Fruit fly (Drosophila melanogaster) whole organism, embryonic: Measurements from ENCODE around the gene GatB.

Source experiments
- Bgb ChIP-seq: fragments of 200-800 bp; sonication (Bioruptor generic); IDR thresholded peaks from 2 replicates; pipeline ENCODE4 v1.3.6; 2022; ENCODE audit warnings: missing biosample characterization, missing genetic modification characterization; ENCODE audit not compliant: partially characterized antibody
- CG10979 ChIP-seq: fragments of 200-800 bp; sonication (Bioruptor generic); optimal IDR thresholded peaks from 2 replicates; lab custom pipeline; 2018; ENCODE audit warnings: missing biosample characterization, mild to moderate bottlenecking, missing genetic modification characterization, moderate library complexity
- CG12155 ChIP-seq: fragments of 200-800 bp; sonication (Bioruptor generic); optimal IDR thresholded peaks from 3 replicates; lab custom pipeline; 2016; ENCODE audit warnings: missing biosample characterization, missing genetic modification characterization
- CG13287 ChIP-seq: fragments of 200-800 bp; sonication (Bioruptor generic); IDR thresholded peaks from 2 replicates; pipeline ENCODE4 v1.3.6; 2022; ENCODE audit warnings: missing biosample characterization, missing genetic modification characterization; ENCODE audit not compliant: partially characterized antibody
- CG14667 ChIP-seq: fragments of 200-800 bp; sonication (Bioruptor generic); IDR thresholded peaks from 2 replicates; pipeline ENCODE4 v1.3.6; 2022; ENCODE audit warnings: missing biosample characterization, missing genetic modification characterization
- CG2678 ChIP-seq: fragments of 200-800 bp; sonication (Bioruptor generic); optimal IDR thresholded peaks from 3 replicates; lab custom pipeline; 2019; ENCODE audit warnings: missing biosample characterization, mild to moderate bottlenecking, missing genetic modification characterization, moderate library complexity
- CG30431 ChIP-seq: fragments of 200-800 bp; sonication (Bioruptor generic); optimal IDR thresholded peaks from 2 replicates; lab custom pipeline; 2017; ENCODE audit warnings: missing biosample characterization, missing genetic modification characterization
- CG4404 ChIP-seq: fragments of 200-800 bp; sonication (Bioruptor generic); IDR thresholded peaks from 2 replicates; pipeline ENCODE4 v1.3.6; 2022; ENCODE audit warnings: missing biosample characterization, missing genetic modification characterization
- CG6765 ChIP-seq: fragments of 200-800 bp; sonication (Bioruptor generic); optimal IDR thresholded peaks from 3 replicates; lab custom pipeline; 2017; ENCODE audit warnings: missing biosample characterization, mild to moderate bottlenecking, missing genetic modification characterization
- CG7357 ChIP-seq: fragments of 200-800 bp; sonication (Bioruptor generic); IDR thresholded peaks from 3 replicates; pipeline ENCODE4 v1.3.6; 2022; ENCODE audit warnings: missing biosample characterization, missing genetic modification characterization
- CG7372 ChIP-seq: fragments of 200-800 bp; sonication (Bioruptor generic); IDR thresholded peaks from 2 replicates; pipeline ENCODE4 v1.3.6; 2022; ENCODE audit warnings: missing biosample characterization, missing genetic modification characterization
- CG7556 ChIP-seq: fragments of 200-800 bp; sonication (Bioruptor generic); optimal IDR thresholded peaks from 2 replicates; lab custom pipeline; 2017; ENCODE audit warnings: missing biosample characterization, mild to moderate bottlenecking, missing genetic modification characterization
- CG8290 ChIP-seq, 3 experiments: fragments of 200-800 bp; sonication (Bioruptor generic); optimal IDR thresholded peaks; 2 replicates each; lab custom pipeline; 2016 to 2019; ENCODE audit warnings: missing biosample characterization in 3 of 3, missing genetic modification characterization in 3 of 3, mild to moderate bottlenecking in 2 of 3, moderate library complexity in 1 of 3
- CG8359 ChIP-seq: fragments of 200-800 bp; sonication (Bioruptor generic); optimal IDR thresholded peaks from 2 replicates; lab custom pipeline; 2017; ENCODE audit warnings: missing biosample characterization, mild to moderate bottlenecking, missing genetic modification characterization, borderline replicate concordance
- CG9817 ChIP-seq: fragments of 200-800 bp; sonication (Bioruptor generic); optimal IDR thresholded peaks from 2 replicates; lab custom pipeline; 2018; ENCODE audit warnings: missing biosample characterization, mild to moderate bottlenecking, missing genetic modification characterization, moderate library complexity
- CkIIα-i1 ChIP-seq: fragments of 200-800 bp; sonication (Bioruptor generic); IDR thresholded peaks from 2 replicates; pipeline ENCODE4 v1.3.6; 2022; ENCODE audit warnings: missing biosample characterization, missing genetic modification characterization
- Deaf1 ChIP-seq: fragments of 200-800 bp; optimal IDR thresholded peaks from 3 replicates; lab custom pipeline; 2019; ENCODE audit warnings: missing biosample characterization, mild to moderate bottlenecking, missing genetic modification characterization, moderate library complexity
- Dek ChIP-seq: fragments of 200-800 bp; sonication (Bioruptor generic); optimal IDR thresholded peaks from 3 replicates; lab custom pipeline; 2019; ENCODE audit warnings: missing biosample characterization, mild to moderate bottlenecking, missing genetic modification characterization, moderate library complexity
- HLH54F ChIP-seq: fragments of 200-800 bp; sonication (Bioruptor generic); optimal IDR thresholded peaks from 3 replicates; lab custom pipeline; 2016; ENCODE audit warnings: missing biosample characterization, missing genetic modification characterization
- Hr39 ChIP-seq: fragments of >200 bp; optimal IDR thresholded peaks from 2 replicates; lab custom pipeline; 2017
- Hr78 ChIP-seq, 2 experiments: fragments of 200-800 bp in 1 of 2; fragments of >200 bp in 1 of 2; sonication (Bioruptor generic) in 1 of 2; optimal IDR thresholded peaks; 2 replicates each; lab custom pipeline; 2017 to 2019; ENCODE audit warnings: missing biosample characterization in 2 of 2, missing genetic modification characterization in 2 of 2, mild to moderate bottlenecking in 1 of 2, moderate library complexity in 1 of 2
- Max ChIP-seq: fragments of 200-800 bp; sonication (Bioruptor generic); optimal IDR thresholded peaks from 2 replicates; lab custom pipeline; 2016; ENCODE audit warnings: missing biosample characterization, mild to moderate bottlenecking, missing genetic modification characterization
- Mes4 ChIP-seq: fragments of 200-800 bp; sonication (Bioruptor generic); optimal IDR thresholded peaks from 2 replicates; lab custom pipeline; 2016; ENCODE audit warnings: missing biosample characterization, missing genetic modification characterization
- Opbp ChIP-seq: fragments of 200-800 bp; sonication (Bioruptor generic); IDR thresholded peaks from 3 replicates; pipeline ENCODE4 v1.3.6; 2022; ENCODE audit warnings: missing biosample characterization, missing genetic modification characterization; ENCODE audit not compliant: partially characterized antibody
- Ptx1 ChIP-seq: fragments of 200-800 bp; sonication (Bioruptor generic); IDR thresholded peaks from 2 replicates; pipeline ENCODE4 v1.3.6; 2022; ENCODE audit warnings: missing biosample characterization, missing genetic modification characterization
- Ssrp ChIP-seq: fragments of 200-800 bp; sonication (Bioruptor generic); optimal IDR thresholded peaks from 2 replicates; lab custom pipeline; 2018; ENCODE audit warnings: missing biosample characterization, mild to moderate bottlenecking, missing genetic modification characterization, moderate library complexity
- bbx ChIP-seq: fragments of 200-800 bp; sonication (Bioruptor generic); IDR thresholded peaks from 2 replicates; pipeline ENCODE4 v1.3.6; 2022; ENCODE audit warnings: missing biosample characterization, missing genetic modification characterization; ENCODE audit not compliant: partially characterized antibody
- bigmax ChIP-seq: fragments of 200-800 bp; sonication (Bioruptor generic); optimal IDR thresholded peaks from 2 replicates; lab custom pipeline; 2018; ENCODE audit warnings: missing biosample characterization, mild to moderate bottlenecking, missing genetic modification characterization
- bowl ChIP-seq: fragments of 200-800 bp; sonication (Bioruptor generic); IDR thresholded peaks from 2 replicates; pipeline ENCODE4 v1.3.6; 2022; ENCODE audit warnings: missing biosample characterization, missing genetic modification characterization
- cad ChIP-seq: fragments of >200 bp; optimal IDR thresholded peaks from 2 replicates; lab custom pipeline; 2017; ENCODE audit warnings: missing biosample characterization, missing genetic modification characterization
- chinmo ChIP-seq: fragments of 200-800 bp; sonication (Bioruptor generic); IDR thresholded peaks from 4 replicates; pipeline ENCODE4 v1.3.6; 2022; ENCODE audit warnings: missing biosample characterization, missing genetic modification characterization; ENCODE audit not compliant: partially characterized antibody
- dmrt99B ChIP-seq: fragments of 200-800 bp; sonication (Bioruptor generic); optimal IDR thresholded peaks from 2 replicates; lab custom pipeline; 2018; ENCODE audit warnings: missing biosample characterization, mild to moderate bottlenecking, missing genetic modification characterization, moderate library complexity
- dysf ChIP-seq: fragments of 200-800 bp; sonication (Bioruptor generic); IDR thresholded peaks from 3 replicates; pipeline ENCODE4 v1.3.6; 2022; ENCODE audit warnings: missing biosample characterization, missing genetic modification characterization
- fd96Cb ChIP-seq: fragments of 200-800 bp; sonication (Bioruptor generic); optimal IDR thresholded peaks from 2 replicates; lab custom pipeline; 2018; ENCODE audit warnings: missing biosample characterization, mild to moderate bottlenecking, missing genetic modification characterization, moderate library complexity
- gsb-n ChIP-seq: fragments of 200-800 bp; sonication (Bioruptor generic); optimal IDR thresholded peaks from 3 replicates; lab custom pipeline; 2018; ENCODE audit warnings: missing biosample characterization, mild to moderate bottlenecking, missing genetic modification characterization
- her ChIP-seq: fragments of 200-800 bp; sonication (Bioruptor generic); optimal IDR thresholded peaks from 2 replicates; lab custom pipeline; 2016; ENCODE audit warnings: missing biosample characterization, missing genetic modification characterization
- hth ChIP-seq: fragments of >200 bp; optimal IDR thresholded peaks from 2 replicates; lab custom pipeline; 2017; ENCODE audit warnings: inconsistent platforms
- kah ChIP-seq: fragments of 200-800 bp; sonication (Bioruptor generic); optimal IDR thresholded peaks from 2 replicates; lab custom pipeline; 2018; ENCODE audit warnings: missing biosample characterization, mild to moderate bottlenecking, missing genetic modification characterization
- lmd ChIP-seq: fragments of 200-800 bp; sonication (Bioruptor generic); IDR thresholded peaks from 2 replicates; pipeline ENCODE4 v1.3.6; 2022; ENCODE audit warnings: missing biosample characterization, missing genetic modification characterization
- mld ChIP-seq: fragments of 200-800 bp; sonication (Bioruptor generic); IDR thresholded peaks from 3 replicates; pipeline ENCODE4 v1.3.6; 2022; ENCODE audit warnings: missing biosample characterization, missing genetic modification characterization; ENCODE audit not compliant: partially characterized antibody
- onecut ChIP-seq: fragments of 200-800 bp; sonication (Bioruptor generic); IDR thresholded peaks from 2 replicates; pipeline ENCODE4 v1.3.6; 2022; ENCODE audit warnings: missing biosample characterization, missing genetic modification characterization
- shn ChIP-seq: fragments of 200-800 bp; sonication (Bioruptor generic); optimal IDR thresholded peaks from 3 replicates; lab custom pipeline; 2016; ENCODE audit warnings: missing biosample characterization, missing genetic modification characterization
- sna ChIP-seq: fragments of 200-800 bp; sonication (Bioruptor generic); IDR thresholded peaks from 2 replicates; pipeline ENCODE4 v1.3.6; 2022; ENCODE audit warnings: missing biosample characterization, missing genetic modification characterization; ENCODE audit not compliant: partially characterized antibody
- tap ChIP-seq: fragments of 200-800 bp; optimal IDR thresholded peaks from 3 replicates; lab custom pipeline; 2019; ENCODE audit warnings: missing biosample characterization, mild to moderate bottlenecking, missing genetic modification characterization, moderate library complexity
- tll ChIP-seq, 2 experiments: fragments of 200-800 bp in 1 of 2; fragments of >200 bp in 1 of 2; sonication (Bioruptor generic) in 1 of 2; optimal IDR thresholded peaks; 2 replicates each; lab custom pipeline; 2017 to 2019; ENCODE audit warnings: missing biosample characterization in 2 of 2, missing genetic modification characterization in 2 of 2, mild to moderate bottlenecking in 1 of 2, moderate library complexity in 1 of 2
- trh ChIP-seq: fragments of 200-800 bp; sonication (Bioruptor generic); optimal IDR thresholded peaks from 2 replicates; lab custom pipeline; 2016; ENCODE audit warnings: missing biosample characterization, missing genetic modification characterization
- ttk ChIP-seq: fragments of 200-800 bp; sonication (Bioruptor generic); IDR thresholded peaks from 2 replicates; pipeline ENCODE4 v2.1.2; 2022; ENCODE audit warnings: missing biosample characterization, missing genetic modification characterization
- unpg ChIP-seq: fragments of 200-800 bp; sonication (Bioruptor generic); optimal IDR thresholded peaks from 3 replicates; lab custom pipeline; 2018; ENCODE audit warnings: missing biosample characterization, mild to moderate bottlenecking, missing genetic modification characterization, moderate library complexity
- vfl ChIP-seq: fragments of 200-800 bp; sonication (Bioruptor generic); optimal IDR thresholded peaks from 2 replicates; lab custom pipeline; 2016; ENCODE audit warnings: missing biosample characterization, missing genetic modification characterization

GatB gene

DNA sequence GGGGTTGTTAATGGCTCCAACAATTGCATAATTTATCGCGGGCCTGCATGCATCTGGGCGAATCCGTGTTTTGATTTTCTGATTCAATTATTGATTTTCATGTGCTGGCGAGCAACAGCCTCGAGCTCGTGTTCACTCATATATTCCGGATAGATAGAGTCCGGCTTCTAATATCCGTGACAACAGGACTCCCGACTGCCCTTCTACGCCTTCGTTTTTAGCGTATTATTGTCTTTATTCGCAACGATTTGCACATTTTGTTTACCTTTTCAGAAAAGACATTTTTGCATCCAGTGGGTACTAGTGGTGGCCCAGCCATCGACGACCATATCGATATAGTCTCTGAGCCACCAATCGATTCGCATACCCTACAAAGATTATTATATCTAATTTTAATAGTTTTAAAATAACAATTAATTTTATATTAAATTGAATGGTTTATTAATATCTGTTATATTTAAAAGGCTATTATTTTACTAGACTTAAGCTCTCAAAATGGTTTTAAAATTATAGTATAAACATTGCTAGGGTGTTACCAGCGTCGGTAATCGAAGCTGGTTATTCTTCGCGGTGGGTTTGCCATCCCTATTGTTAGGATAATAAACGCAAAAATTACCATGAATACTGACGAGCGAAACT, 31.2 kb upstream of the GatB start, which contains the start of the genes Myo95E and TBC1d7 (continued):
- TF ChIP-seq CG8359 = no peak
- TF ChIP-seq cad = no peak
- TF ChIP-seq trh (GFP tag; lab: Kevin White, UChicago) = peak; percentile 71
- TF ChIP-seq CG30431 (GFP tag; lab: Kevin White, UChicago) = peak; percentile 75
- TF ChIP-seq her (GFP tag; lab: Kevin White, UChicago) = no peak
- no peak for TF ChIP-seq Hr78 (GFP tag; optimal IDR thresholded peaks at IDR 0.05; lab: Kevin White, UChicago)
- TF ChIP-seq gsb-n (tag; lab: Kevin White, UChicago) = no peak
- TF ChIP-seq bbx = peak; percentile 42
- peak; percentile 45; the same call in 1 of the 2 replicates for TF ChIP-seq Bgb (GFP tag; lab: Robert Waterston, UW)
- TF ChIP-seq CG9817 (tag; lab: Kevin White, UChicago) = peak; percentile 83
- peak; percentile 86 for TF ChIP-seq Ssrp
- TF ChIP-seq CG8290 (GFP tag; optimal IDR thresholded peaks at IDR 0.05; lab: Kevin White, UChicago) = no peak
- no peak for TF ChIP-seq CG8290 (tag; optimal IDR thresholded peaks at IDR 0.05; lab: Kevin White, UChicago)
- peak; percentile 92 for TF ChIP-seq ttk (GFP tag; lab: Robert Waterston, UW)
- no peak for TF ChIP-seq bigmax (GFP tag; lab: Kevin White, UChicago)
- no peak for TF ChIP-seq tll (GFP tag; optimal IDR thresholded peaks at IDR 0.05; lab: Kevin White, UChicago)
- peak; percentile 82 for TF ChIP-seq CG13287 (GFP tag; lab: Robert Waterston, UW)
- TF ChIP-seq onecut (GFP tag; lab: Robert Waterston, UW) = peak; percentile 80
- TF ChIP-seq CG4404 (GFP tag; lab: Robert Waterston, UW) = peak; percentile 91
- TF ChIP-seq Hr39 (lab: Kevin White, UChicago) = no peak
- TF ChIP-seq Deaf1 (tag; lab: Kevin White, UChicago) = no peak
- TF ChIP-seq HLH54F (GFP tag; lab: Kevin White, UChicago) = peak; percentile 33
- TF ChIP-seq shn = peak; percentile 15
- no peak for TF ChIP-seq dmrt99B (tag; lab: Kevin White, UChicago)
- peak; percentile 90 for TF ChIP-seq CG7372 (GFP tag; lab: Robert Waterston, UW)
- TF ChIP-seq mld (GFP tag; lab: Robert Waterston, UW) = no peak
- TF ChIP-seq fd96Cb (tag; lab: Kevin White, UChicago) = peak; percentile 90
- peak; percentile 10 for TF ChIP-seq CG6765 (GFP tag; lab: Kevin White, UChicago)
- peak; percentile 98 for TF ChIP-seq Ptx1 (GFP tag; lab: Robert Waterston, UW)
- no peak for TF ChIP-seq chinmo
- no peak for TF ChIP-seq hth (lab: Kevin White, UChicago)
- 0 out of 2 replicates have a peak, but pooled peaks have one; percentile 31 for TF ChIP-seq CkIIα-i1 (GFP tag; lab: Robert Waterston, UW)
- peak; percentile 95 for TF ChIP-seq CG14667
- peak; percentile 86 for TF ChIP-seq CG10979 (tag; lab: Kevin White, UChicago)
- peak; percentile 85 for TF ChIP-seq Max (GFP tag; lab: Kevin White, UChicago)
- TF ChIP-seq CG7357 (GFP tag; lab: Robert Waterston, UW) = peak; percentile 89
- TF ChIP-seq CG2678 (tag; lab: Kevin White, UChicago) = peak; percentile 92
- TF ChIP-seq bowl (GFP tag; lab: Robert Waterston, UW) = peak; percentile 79
- TF ChIP-seq Opbp = peak; percentile 37; the same call in 1 of the 3 replicates
- no peak for TF ChIP-seq Mes4 (GFP tag; lab: Kevin White, UChicago)
- TF ChIP-seq unpg (GFP tag; lab: Kevin White, UChicago) = peak; percentile 89
- TF ChIP-seq CG12155 (GFP tag; lab: Kevin White, UChicago) = peak; percentile 79
- TF ChIP-seq vfl = peak; percentile 61
- TF ChIP-seq CG7556 (GFP tag; lab: Kevin White, UChicago) = peak; percentile 84
- TF ChIP-seq tap (tag; lab: Kevin White, UChicago) = no peak
- TF ChIP-seq Dek (tag; lab: Kevin White, UChicago) = peak; percentile 90
- peak; percentile 95 for TF ChIP-seq dysf (GFP tag; lab: Robert Waterston, UW)
- peak; percentile 66; the same call in 1 of the 2 replicates for TF ChIP-seq sna (GFP tag; lab: Robert Waterston, UW)
- peak; percentile 96 for TF ChIP-seq lmd (GFP tag; lab: Robert Waterston, UW)
- TF ChIP-seq kah (GFP tag; lab: Kevin White, UChicago) = peak; percentile 47
